Worm (Caenorhabditis elegans) whole organism, midembryonic: ENCODE measurements around the gene grd-9.

Experiments
- T22C8.4 ChIP-seq: fragments of 200-800 bp; sonication (Bioruptor generic); IDR thresholded peaks from 2 replicates; pipeline ENCODE4 v1.3.6; 2022; ENCODE audit warnings: missing genetic modification characterization, missing compliant biosample characterization
- klf-2 ChIP-seq: fragments of 200-800 bp; sonication (Bioruptor generic); conservative IDR thresholded peaks from 2 replicates; pipeline ENCODE4 v1.3.6; 2022; ENCODE audit warnings: missing genetic modification reagents, missing genetic modification characterization, missing compliant biosample characterization
- ztf-29 ChIP-seq: fragments of 200-800 bp; sonication (Bioruptor generic); IDR thresholded peaks from 2 replicates; pipeline ENCODE4 v1.3.6; 2022; ENCODE audit warnings: missing genetic modification reagents, missing genetic modification characterization, missing compliant biosample characterization

- TF ChIP-seq klf-2 (no peak), T22C8.4 (no peak), ztf-29 (no peak)
Observed at ce11 chrV:5882429-5882828, 12.7 kb upstream of the grd-9 start.
